Fruit fly (Drosophila melanogaster) whole organism, pupa: ENCODE data around the gene Ets97D.

Experiments used
- Snoo ChIP-seq: fragments of 200-800 bp; sonication (Bioruptor generic); optimal IDR thresholded peaks from 3 replicates; lab custom pipeline; 2017; ENCODE audit warnings: missing biosample characterization, mild to moderate bottlenecking, missing genetic modification characterization, inconsistent platforms
- fd96Ca ChIP-seq: fragments of 200-800 bp; sonication (Bioruptor generic); IDR thresholded peaks from 3 replicates; pipeline ENCODE4 v1.3.6; 2022; ENCODE audit warnings: missing biosample characterization, missing genetic modification characterization
- gl ChIP-seq: fragments of 200-800 bp; sonication (Bioruptor generic); optimal IDR thresholded peaks from 2 replicates; lab custom pipeline; 2018; ENCODE audit warnings: missing biosample characterization, mild to moderate bottlenecking, missing genetic modification characterization

Ets97D gene

dm6 chr3R:26862213-26862612 is 50.5 kb downstream of the Ets97D start:
- TF ChIP-seq Snoo (tag; lab: Kevin White, UChicago) (no peak), gl (tag; lab: Kevin White, UChicago) (no peak), fd96Ca (GFP tag; lab: Robert Waterston, UW) (no peak)
